Worm (Caenorhabditis elegans) whole organism, midembryonic: ENCODE results near the gene set-2.

Source experiments
- T22C8.4 ChIP-seq: fragments of 200-800 bp; sonication (Bioruptor generic); IDR thresholded peaks from 2 replicates; pipeline ENCODE4 v1.3.6; 2022; ENCODE audit warnings: missing genetic modification characterization, missing compliant biosample characterization
- cog-1 ChIP-seq: sonication (generic microtip); optimal IDR thresholded peaks from 2 replicates; lab custom pipeline; 2016; ENCODE audit warnings: missing genetic modification characterization, missing compliant biosample characterization
- flt-1 ChIP-seq: fragments of 200-800 bp; sonication (Bioruptor generic); IDR thresholded peaks from 2 replicates; pipeline ENCODE4 v1.3.6; 2022; ENCODE audit warnings: missing genetic modification characterization, missing compliant biosample characterization
- klf-2 ChIP-seq: fragments of 200-800 bp; sonication (Bioruptor generic); conservative IDR thresholded peaks from 2 replicates; pipeline ENCODE4 v1.3.6; 2022; ENCODE audit warnings: missing genetic modification reagents, missing genetic modification characterization, missing compliant biosample characterization
- med-1 ChIP-seq: sonication (generic microtip); optimal IDR thresholded peaks from 2 replicates; lab custom pipeline; 2017; ENCODE audit warnings: missing genetic modification characterization, mild to moderate bottlenecking, missing compliant biosample characterization, antibody characterized with exemption, missing genetic modification reagents; ENCODE audit not compliant: insufficient read depth
- ref-1 ChIP-seq: fragments of 200-800 bp; sonication (Bioruptor generic); conservative IDR thresholded peaks from 2 replicates; pipeline ENCODE4 v1.3.6; 2022; ENCODE audit warnings: missing genetic modification reagents, missing genetic modification characterization, missing compliant biosample characterization
- tab-1 ChIP-seq: fragments of 200-800 bp; sonication (Bioruptor generic); IDR thresholded peaks from 2 replicates; pipeline ENCODE4 v1.3.6; 2022; ENCODE audit warnings: missing genetic modification characterization, missing compliant biosample characterization
- ztf-23 ChIP-seq: fragments of 200-800 bp; sonication (Bioruptor generic); IDR thresholded peaks from 2 replicates; pipeline ENCODE4 v1.3.6; 2022; ENCODE audit warnings: missing genetic modification reagents, missing genetic modification characterization, missing compliant biosample characterization
- ztf-29 ChIP-seq: fragments of 200-800 bp; sonication (Bioruptor generic); IDR thresholded peaks from 2 replicates; pipeline ENCODE4 v1.3.6; 2022; ENCODE audit warnings: missing genetic modification reagents, missing genetic modification characterization, missing compliant biosample characterization

The set-2 gene

DNA sequence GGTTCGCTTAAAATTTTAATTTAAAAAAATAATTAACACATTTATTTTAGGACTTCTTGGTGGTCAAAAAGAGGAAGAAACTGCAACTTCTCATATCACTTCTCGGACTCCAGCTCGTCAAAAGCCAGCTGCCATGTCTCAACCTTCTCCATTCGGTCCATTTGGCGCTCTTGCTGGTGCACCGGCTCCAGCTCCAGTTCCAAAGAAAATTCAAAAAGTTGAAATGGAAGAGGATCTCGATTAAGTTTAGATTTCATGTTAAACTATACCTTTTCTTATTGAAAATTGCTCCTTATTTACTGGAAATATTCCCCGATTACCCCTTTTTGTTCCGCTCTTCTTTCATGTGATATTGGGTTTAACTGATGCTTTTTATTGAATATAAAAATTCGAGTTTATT lies 16.3 kb downstream of the set-2 start:
- TF ChIP-seq med-1 (no peak), cog-1 (tag; lab: Kevin White, UChicago) (no peak), ztf-29 (GFP tag; lab: Robert Waterston, UW) (no peak), ref-1 (GFP tag; lab: Robert Waterston, UW) (no peak), flt-1 (GFP tag; lab: Robert Waterston, UW) (no peak), tab-1 (no peak), ztf-23 (GFP tag; lab: Robert Waterston, UW) (no peak), T22C8.4 (no peak), klf-2 (GFP tag; lab: Robert Waterston, UW) (no peak)

DNA sequence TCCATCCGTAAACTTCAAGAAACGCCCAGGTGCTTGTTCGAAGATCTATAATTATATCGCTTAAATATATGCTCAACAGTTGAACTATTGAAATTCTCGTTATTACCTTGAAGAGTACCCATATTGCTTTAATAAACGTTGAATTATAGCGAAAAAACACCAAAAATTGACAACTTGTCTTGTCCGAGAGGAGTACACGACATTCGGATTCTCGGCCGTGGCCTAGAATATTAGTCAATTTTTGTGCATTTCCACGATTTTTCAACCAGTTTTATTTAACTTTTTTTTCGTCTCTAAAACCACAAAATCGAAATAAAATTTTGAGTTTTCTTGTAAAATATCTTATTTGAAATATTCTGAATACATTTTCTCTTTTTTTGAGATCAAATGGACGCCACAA lies 17.7 kb downstream of the set-2 start, which contains the start of the genes F26F4.9 and cee-1:
F26F4.9 (minus strand) TSS at position 205 of the 400 bp plus-strand sequence.
cee-1 (plus strand) TSS at position 383 of the 400 bp plus-strand sequence.
- no peak for TF ChIP-seq klf-2 (GFP tag; lab: Robert Waterston, UW)
- peak; percentile 36 for TF ChIP-seq cog-1 (tag; lab: Kevin White, UChicago)

DNA sequence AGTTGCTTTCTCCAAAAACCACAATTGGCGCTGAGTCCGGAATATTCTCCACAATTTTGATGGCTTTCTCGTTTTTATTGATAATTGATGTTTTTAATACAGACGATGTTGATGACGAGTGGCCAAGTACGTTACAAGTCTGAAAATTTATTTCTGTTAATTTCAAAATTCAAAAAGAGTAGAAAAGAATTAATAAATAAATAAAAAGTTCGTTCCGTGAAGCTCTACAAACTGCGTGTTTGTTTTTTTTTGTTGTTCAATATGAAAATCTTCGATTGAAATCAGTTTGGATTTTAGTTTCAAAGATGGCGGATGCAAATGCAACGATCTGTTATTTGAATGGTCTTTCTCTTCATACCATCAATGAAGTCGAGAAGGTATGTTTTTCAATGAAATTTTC lies 19.0 kb downstream of the set-2 start, which contains the start of gene F26F4.2:
F26F4.2 (plus strand) TSS at position 301 of the 400 bp plus-strand sequence.
- TF ChIP-seq tab-1 (no peak), ref-1 (GFP tag; lab: Robert Waterston, UW) (no peak), ztf-23 (GFP tag; lab: Robert Waterston, UW) (no peak), T22C8.4 (no peak), flt-1 (GFP tag; lab: Robert Waterston, UW) (no peak), ztf-29 (GFP tag; lab: Robert Waterston, UW) (no peak), med-1 (no peak), klf-2 (GFP tag; lab: Robert Waterston, UW) (no peak), cog-1 (tag; lab: Kevin White, UChicago) (no peak)

DNA sequence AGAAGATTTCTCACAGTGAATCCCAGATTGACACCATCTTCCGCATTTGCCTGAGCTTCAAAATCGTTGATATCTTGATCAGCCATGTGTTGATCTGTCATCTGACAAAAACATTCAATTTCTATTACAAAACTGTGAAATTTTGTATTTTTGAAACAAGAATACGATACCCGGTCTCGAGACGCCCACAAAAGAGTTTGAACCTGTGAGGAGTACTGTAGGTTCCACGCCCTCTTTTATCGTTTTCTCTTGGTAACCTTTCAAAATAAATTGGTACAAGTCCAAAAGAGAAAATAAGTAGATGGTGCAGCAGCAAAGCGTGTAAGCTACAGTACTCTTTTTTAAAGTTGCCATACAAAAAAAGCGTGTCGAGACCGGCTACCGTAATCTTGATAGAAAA lies 20.1 kb downstream of the set-2 start, which contains the start of gene F26F4.12:
F26F4.12 (minus strand) TSS at position 101 of the 400 bp plus-strand sequence.
- TF ChIP-seq med-1 (no peak), klf-2 (GFP tag; lab: Robert Waterston, UW) (no peak), tab-1 (no peak), ztf-23 (GFP tag; lab: Robert Waterston, UW) (no peak), ztf-29 (GFP tag; lab: Robert Waterston, UW) (no peak), ref-1 (GFP tag; lab: Robert Waterston, UW) (no peak), flt-1 (GFP tag; lab: Robert Waterston, UW) (no peak), cog-1 (tag; lab: Kevin White, UChicago) (no peak), T22C8.4 (no peak)

DNA sequence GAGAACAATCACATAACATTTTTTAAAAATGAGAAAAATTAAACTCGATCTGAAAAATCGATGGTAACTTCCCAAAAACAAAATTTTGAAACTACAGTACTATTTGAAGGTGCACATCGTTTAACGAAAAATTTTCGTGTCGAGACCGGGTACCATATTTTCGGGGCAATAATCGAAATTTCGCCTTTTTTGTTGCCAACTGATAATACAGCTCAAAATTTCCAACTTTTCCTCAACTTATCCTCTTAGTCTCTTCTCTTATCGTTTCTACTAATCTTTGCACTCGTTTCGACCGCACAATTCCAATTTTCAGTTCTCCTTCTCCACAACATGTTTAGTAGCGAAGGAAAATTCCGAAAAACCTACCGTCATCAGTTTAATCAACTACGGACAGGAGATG lies 23.1 kb downstream of the set-2 start, which contains the start of gene rom-1:
rom-1 (plus strand) TSS at position 301 of the 400 bp plus-strand sequence.
- no peak for TF ChIP-seq cog-1 (tag; lab: Kevin White, UChicago)
- no peak for TF ChIP-seq tab-1
- no peak for TF ChIP-seq med-1
- TF ChIP-seq ztf-23 (GFP tag; lab: Robert Waterston, UW) = no peak
- no peak for TF ChIP-seq flt-1 (GFP tag; lab: Robert Waterston, UW)
- no peak for TF ChIP-seq klf-2 (GFP tag; lab: Robert Waterston, UW)
- TF ChIP-seq ref-1 (GFP tag; lab: Robert Waterston, UW) = no peak
- TF ChIP-seq ztf-29 (GFP tag; lab: Robert Waterston, UW) = no peak
- no peak for TF ChIP-seq T22C8.4

DNA sequence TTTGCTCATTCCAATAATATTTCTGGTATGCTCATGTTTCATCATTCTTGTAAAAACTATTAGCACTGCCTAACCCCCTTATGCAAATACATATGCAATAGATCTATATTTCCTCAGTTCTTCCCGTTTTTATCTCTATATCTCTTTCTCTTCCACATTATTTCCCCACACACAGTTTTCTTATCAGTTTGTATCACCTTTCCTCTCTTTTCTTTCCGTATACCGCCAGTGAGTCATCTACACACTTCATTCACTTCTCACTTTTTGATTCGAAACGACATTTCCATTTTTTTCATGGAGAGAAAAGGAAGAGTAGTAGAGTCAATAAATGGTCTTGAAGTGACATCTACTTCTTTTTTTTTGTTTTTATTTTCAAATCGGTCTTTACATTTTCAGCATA lies 23.6 kb downstream of the set-2 start:
- TF ChIP-seq flt-1 (GFP tag; lab: Robert Waterston, UW) (no peak), tab-1 (no peak), klf-2 (GFP tag; lab: Robert Waterston, UW) (no peak), ref-1 (GFP tag; lab: Robert Waterston, UW) (no peak), ztf-29 (GFP tag; lab: Robert Waterston, UW) (no peak), cog-1 (tag; lab: Kevin White, UChicago) (no peak), med-1 (no peak), ztf-23 (GFP tag; lab: Robert Waterston, UW) (no peak), T22C8.4 (no peak)

DNA sequence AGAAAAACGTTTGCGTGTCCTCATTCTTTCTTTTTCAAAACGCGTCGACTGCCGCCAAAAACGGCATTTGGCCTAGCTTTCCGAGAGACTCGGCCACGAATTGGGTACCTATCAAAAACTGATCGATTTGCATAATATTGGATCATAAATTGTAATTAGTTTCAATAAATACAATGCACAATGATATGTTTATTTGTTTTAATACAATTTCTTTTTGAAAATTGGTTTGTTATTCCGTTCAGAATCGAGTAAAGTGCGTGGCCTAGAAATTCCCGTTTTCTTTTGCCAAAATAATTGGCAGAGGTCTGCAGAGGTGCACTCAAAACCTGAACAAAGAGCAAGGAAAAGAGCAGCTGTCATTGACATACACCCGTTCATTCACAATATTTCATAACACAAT lies 24.6 kb downstream of the set-2 start, which contains the start of gene F26F4.8:
F26F4.8 (minus strand) TSS at position 69 of the 400 bp plus-strand sequence.
- TF ChIP-seq cog-1 (tag; lab: Kevin White, UChicago) = no peak
- no peak for TF ChIP-seq flt-1 (GFP tag; lab: Robert Waterston, UW)

DNA sequence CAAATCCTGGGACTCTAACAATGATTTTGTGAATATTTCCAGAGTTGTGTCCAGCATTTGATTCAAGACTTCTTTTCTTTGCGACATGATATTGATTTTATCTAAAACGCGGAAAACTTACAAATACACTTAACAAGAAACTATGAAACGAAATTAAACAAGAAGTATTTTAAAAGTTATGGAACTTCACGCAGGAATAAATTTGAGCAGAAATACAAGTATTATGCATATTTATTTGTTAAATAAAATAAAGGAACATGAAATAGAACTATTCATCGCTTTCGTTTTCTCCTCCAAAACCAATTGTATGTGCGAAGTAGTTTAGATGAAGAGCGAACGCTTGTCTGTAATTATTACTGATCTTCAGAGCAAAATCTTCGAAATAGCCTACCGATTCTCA lies 26.2 kb downstream of the set-2 start, which contains the start of gene kbp-2:
kbp-2 (minus strand) TSS at position 101 of the 400 bp plus-strand sequence.
- TF ChIP-seq ref-1 (GFP tag; lab: Robert Waterston, UW) = no peak

DNA sequence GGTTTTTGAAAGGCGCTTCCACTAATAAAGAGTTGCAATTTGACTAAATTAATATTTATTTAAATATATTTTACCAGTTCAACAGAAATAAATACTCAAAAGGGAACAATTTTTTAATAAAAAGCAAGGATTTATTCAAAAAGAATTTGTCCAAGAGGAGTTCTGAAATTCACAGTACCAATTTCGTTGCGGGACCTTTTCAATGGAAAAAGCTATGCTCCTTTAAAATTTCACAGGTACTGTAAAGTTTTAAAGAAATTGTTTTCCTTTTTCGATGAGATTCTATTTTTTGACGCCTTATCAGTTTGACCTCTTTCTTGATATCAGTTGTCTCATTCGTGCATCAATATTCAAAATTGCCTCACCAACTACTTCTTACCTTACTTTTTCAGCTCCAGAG lies 29.7 kb downstream of the set-2 start, which contains the start of gene tag-340:
tag-340 (plus strand) TSS at position 249 of the 400 bp plus-strand sequence.
- no peak for TF ChIP-seq cog-1 (tag; lab: Kevin White, UChicago)
- no peak for TF ChIP-seq ref-1 (GFP tag; lab: Robert Waterston, UW)
- no peak for TF ChIP-seq ztf-23 (GFP tag; lab: Robert Waterston, UW)
- TF ChIP-seq ztf-29 (GFP tag; lab: Robert Waterston, UW) = no peak
- TF ChIP-seq T22C8.4 = no peak
- no peak for TF ChIP-seq med-1
- TF ChIP-seq flt-1 (GFP tag; lab: Robert Waterston, UW) = no peak
- no peak for TF ChIP-seq klf-2 (GFP tag; lab: Robert Waterston, UW)
- no peak for TF ChIP-seq tab-1

DNA sequence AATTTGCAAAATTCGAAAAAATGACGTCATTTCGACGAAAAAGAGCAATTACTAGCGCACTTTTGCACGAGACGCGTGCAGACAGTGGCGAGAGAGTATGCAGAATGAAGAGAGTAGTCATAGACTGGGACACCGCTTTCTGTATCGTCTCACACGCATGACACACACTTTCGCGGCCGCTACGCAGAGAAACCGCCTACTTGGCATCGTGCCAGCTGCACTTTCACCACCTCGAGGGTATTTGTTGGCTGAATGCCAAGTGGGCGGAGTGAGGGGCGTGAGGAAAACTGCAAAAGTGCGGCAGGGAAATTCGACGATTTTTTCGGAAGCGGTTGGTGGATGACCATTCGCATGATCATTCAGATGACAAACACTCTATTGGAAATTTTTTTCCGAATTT lies 30.3 kb downstream of the set-2 start:
- TF ChIP-seq ztf-23 (GFP tag; lab: Robert Waterston, UW) (peak; percentile 94), ztf-29 (GFP tag; lab: Robert Waterston, UW) (no peak), flt-1 (GFP tag; lab: Robert Waterston, UW) (peak; percentile 84), med-1 (no peak), tab-1 (no peak), T22C8.4 (peak; percentile 36; the same call in 1 of the 2 replicates), cog-1 (tag; lab: Kevin White, UChicago) (peak; percentile 95), ref-1 (GFP tag; lab: Robert Waterston, UW) (no peak), klf-2 (GFP tag; lab: Robert Waterston, UW) (no peak)
